Worm (Caenorhabditis elegans) whole organism, young adult: Measurements from ENCODE around the gene lpr-4.

ENCODE experiments used
- B0019.2 ChIP-seq: fragments of 200-800 bp; sonication (Bioruptor generic); conservative IDR thresholded peaks from 2 replicates; pipeline ENCODE4 v1.3.6; 2022; ENCODE audit warnings: missing genetic modification reagents, missing genetic modification characterization, missing compliant biosample characterization
- B0035.1 ChIP-seq: sonication (generic microtip); optimal IDR thresholded peaks from 2 replicates; lab custom pipeline; 2016; ENCODE audit warnings: missing genetic modification characterization, mild to moderate bottlenecking, missing compliant biosample characterization, missing genotype, missing genetic modification reagents
- C17E4.6 ChIP-seq: fragments of 200-800 bp; sonication (Bioruptor generic); IDR thresholded peaks from 2 replicates; pipeline ENCODE4 v1.3.6; 2022; ENCODE audit warnings: missing genetic modification reagents, missing genetic modification characterization, missing compliant biosample characterization
- F10E7.11 ChIP-seq: sonication (generic microtip); optimal IDR thresholded peaks from 2 replicates; lab custom pipeline; 2017; ENCODE audit warnings: mild to moderate bottlenecking, missing genetic modification characterization, moderate library complexity, missing compliant biosample characterization
- F23B12.7 ChIP-seq: sonication (generic microtip); optimal IDR thresholded peaks from 2 replicates; lab custom pipeline; 2017; ENCODE audit warnings: missing genetic modification characterization, mild to moderate bottlenecking, missing compliant biosample characterization, antibody characterized with exemption, moderate library complexity; ENCODE audit not compliant: insufficient read depth
- F33H1.4 ChIP-seq: fragments of 200-800 bp; sonication (Bioruptor generic); IDR thresholded peaks from 2 replicates; pipeline ENCODE4 v1.3.6; 2022; ENCODE audit warnings: missing genetic modification reagents, missing genetic modification characterization, missing compliant biosample characterization
- F37B4.10 ChIP-seq: fragments of 200-800 bp; sonication (Bioruptor generic); IDR thresholded peaks from 2 replicates; pipeline ENCODE4 v1.3.6; 2022; ENCODE audit warnings: missing genetic modification characterization, missing compliant biosample characterization
- K11D2.4 ChIP-seq: fragments of 200-800 bp; sonication (Bioruptor generic); IDR thresholded peaks from 2 replicates; pipeline ENCODE4 v1.3.6; 2022; ENCODE audit warnings: missing genetic modification reagents, missing genetic modification characterization, missing compliant biosample characterization
- Y53F4B.3 ChIP-seq: fragments of 200-800 bp; sonication (Bioruptor generic); IDR thresholded peaks from 2 replicates; pipeline ENCODE4 v1.3.6; 2022; ENCODE audit warnings: missing genetic modification reagents, missing genetic modification characterization, missing compliant biosample characterization
- Y67H2A.10 ChIP-seq: fragments of 200-800 bp; sonication (Bioruptor generic); conservative IDR thresholded peaks from 2 replicates; pipeline ENCODE4 v1.3.6; 2022; ENCODE audit warnings: missing genetic modification reagents, missing genetic modification characterization, missing compliant biosample characterization
- Y79H2A.3 ChIP-seq: fragments of 200-800 bp; sonication (Bioruptor generic); conservative IDR thresholded peaks from 2 replicates; pipeline ENCODE4 v1.3.6; 2022; ENCODE audit warnings: missing genetic modification reagents, missing genetic modification characterization, missing compliant biosample characterization
- Y95B8A.8 ChIP-seq: fragments of 200-800 bp; sonication (Bioruptor generic); IDR thresholded peaks from 2 replicates; pipeline ENCODE4 v1.3.6; 2022; ENCODE audit warnings: missing genetic modification reagents, missing genetic modification characterization, missing compliant biosample characterization
- ama-1 ChIP-seq, 3 experiments: fragments of 150-350 bp in 1 of 3; sonication (generic microtip) in 2 of 3; optimal IDR thresholded peaks; 2 replicates each; lab custom pipeline; 2014 to 2018; ENCODE audit warnings: missing biosample characterization in 2 of 3, missing genetic modification characterization in 2 of 3, missing genetic modification reagents in 2 of 3
- atf-7 ChIP-seq: sonication (generic microtip); optimal IDR thresholded peaks from 2 replicates; lab custom pipeline; 2017; ENCODE audit warnings: mild to moderate bottlenecking, missing genetic modification characterization, missing compliant biosample characterization
- bed-2 ChIP-seq: fragments of 200-800 bp; sonication (Bioruptor generic); IDR thresholded peaks from 2 replicates; pipeline ENCODE4 v1.3.6; 2022; ENCODE audit warnings: missing genetic modification reagents, missing genetic modification characterization, missing compliant biosample characterization
- ccch-3 ChIP-seq: fragments of 200-800 bp; sonication (Bioruptor generic); optimal IDR thresholded peaks from 2 replicates; lab custom pipeline; 2018; ENCODE audit warnings: mild to moderate bottlenecking, missing genetic modification characterization, missing compliant biosample characterization
- ceh-58 ChIP-seq: fragments of 200-800 bp; sonication (Bioruptor generic); IDR thresholded peaks from 2 replicates; pipeline ENCODE4 v1.3.6; 2022; ENCODE audit warnings: missing genetic modification characterization, missing compliant biosample characterization
- dpff-1 ChIP-seq: sonication (generic microtip); optimal IDR thresholded peaks from 2 replicates; lab custom pipeline; 2017; ENCODE audit warnings: mild to moderate bottlenecking, missing genetic modification characterization, missing compliant biosample characterization
- egl-44 ChIP-seq: fragments of 200-800 bp; sonication (Bioruptor generic); IDR thresholded peaks from 2 replicates; pipeline ENCODE4 v1.3.6; 2022; ENCODE audit warnings: missing genetic modification reagents, missing genetic modification characterization, missing compliant biosample characterization
- egrh-3 ChIP-seq: fragments of 200-800 bp; sonication (Bioruptor generic); IDR thresholded peaks from 2 replicates; pipeline ENCODE4 v1.3.6; 2022; ENCODE audit warnings: missing genetic modification reagents, missing genetic modification characterization, missing compliant biosample characterization
- ekl-4 ChIP-seq: fragments of 200-800 bp; sonication (Bioruptor generic); IDR thresholded peaks from 2 replicates; pipeline ENCODE4 v1.3.6; 2022; ENCODE audit warnings: missing genetic modification reagents, missing genetic modification characterization, missing compliant biosample characterization
- ets-4 ChIP-seq: fragments of 200-800 bp; sonication (Bioruptor generic); optimal IDR thresholded peaks from 2 replicates; lab custom pipeline; 2018; ENCODE audit warnings: mild to moderate bottlenecking, missing genetic modification characterization, missing compliant biosample characterization
- fkh-3 ChIP-seq: sonication (generic microtip); optimal IDR thresholded peaks from 2 replicates; lab custom pipeline; 2016; ENCODE audit warnings: mild to moderate bottlenecking, missing genetic modification characterization, missing compliant biosample characterization
- him-1 ChIP-seq: sonication (generic microtip); optimal IDR thresholded peaks from 2 replicates; lab custom pipeline; 2016; ENCODE audit warnings: missing genotype, missing genetic modification reagents, missing genetic modification characterization, missing compliant biosample characterization
- hlh-12 ChIP-seq: sonication (generic microtip); optimal IDR thresholded peaks from 2 replicates; lab custom pipeline; 2016; ENCODE audit warnings: missing genetic modification characterization, missing compliant biosample characterization
- hmg-1.2 ChIP-seq: fragments of 200-800 bp; sonication (Bioruptor generic); IDR thresholded peaks from 2 replicates; pipeline ENCODE4 v1.3.6; 2022; ENCODE audit warnings: missing genetic modification reagents, missing genetic modification characterization, missing compliant biosample characterization
- hrde-1 ChIP-seq: sonication (generic microtip); optimal IDR thresholded peaks from 2 replicates; lab custom pipeline; 2016; ENCODE audit warnings: missing genetic modification characterization, mild to moderate bottlenecking, missing compliant biosample characterization, moderate library complexity, missing genotype, missing genetic modification reagents, borderline replicate concordance
- let-607 ChIP-seq, 2 experiments: fragments of 200-800 bp in 1 of 2; sonication (Bioruptor generic) in 1 of 2; sonication (generic microtip) in 1 of 2; optimal IDR thresholded peaks; 2 replicates each; lab custom pipeline; 2016 to 2018; ENCODE audit warnings: mild to moderate bottlenecking in 2 of 2, missing compliant biosample characterization in 2 of 2, missing genetic modification characterization in 2 of 2, moderate library complexity in 2 of 2, missing genotype in 1 of 2
- lsy-27 ChIP-seq: sonication (generic microtip); optimal IDR thresholded peaks from 2 replicates; lab custom pipeline; 2017; ENCODE audit warnings: missing genetic modification characterization, mild to moderate bottlenecking, missing compliant biosample characterization, antibody characterized with exemption, missing genotype, borderline replicate concordance; ENCODE audit not compliant: insufficient read depth
- madf-10 ChIP-seq: sonication (generic microtip); optimal IDR thresholded peaks from 2 replicates; lab custom pipeline; 2016; ENCODE audit warnings: mild to moderate bottlenecking, missing genetic modification characterization, missing compliant biosample characterization
- madf-3 ChIP-seq: fragments of 200-800 bp; sonication (Bioruptor generic); IDR thresholded peaks from 2 replicates; pipeline ENCODE4 v1.3.6; 2022; ENCODE audit warnings: missing genetic modification reagents, missing genetic modification characterization, missing compliant biosample characterization
- madf-6 ChIP-seq: fragments of 200-800 bp; sonication (Bioruptor generic); IDR thresholded peaks from 2 replicates; pipeline ENCODE4 v1.3.6; 2022; ENCODE audit warnings: missing genetic modification reagents, missing genetic modification characterization, missing compliant biosample characterization
- madf-8 ChIP-seq: fragments of 200-800 bp; sonication (Bioruptor generic); conservative IDR thresholded peaks from 2 replicates; pipeline ENCODE4 v1.3.6; 2022; ENCODE audit warnings: missing genetic modification reagents, missing genetic modification characterization, missing compliant biosample characterization
- mel-28 ChIP-seq: sonication (generic microtip); optimal IDR thresholded peaks from 2 replicates; lab custom pipeline; 2016; ENCODE audit warnings: borderline replicate concordance, mild to moderate bottlenecking, missing genetic modification characterization, missing compliant biosample characterization
- pha-4 ChIP-seq: fragments of 150-350 bp; sonication (generic microtip); optimal IDR thresholded peaks from 2 replicates; lab custom pipeline; 2014; ENCODE audit warnings: missing biosample characterization, missing genetic modification reagents, missing genetic modification characterization
- snpc-1.3 ChIP-seq: sonication (generic microtip); optimal IDR thresholded peaks from 2 replicates; lab custom pipeline; 2017; ENCODE audit warnings: missing genetic modification characterization, mild to moderate bottlenecking, missing compliant biosample characterization, antibody characterized with exemption, moderate library complexity, missing genotype, missing genetic modification reagents; ENCODE audit not compliant: insufficient read depth
- snpc-3.4 ChIP-seq: sonication (generic microtip); optimal IDR thresholded peaks from 2 replicates; lab custom pipeline; 2017; ENCODE audit warnings: missing genetic modification characterization, mild to moderate bottlenecking, missing compliant biosample characterization, antibody characterized with exemption, moderate library complexity, missing genotype, missing genetic modification reagents
- tlf-1 ChIP-seq: fragments of 200-800 bp; sonication (Bioruptor generic); optimal IDR thresholded peaks from 2 replicates; lab custom pipeline; 2018; ENCODE audit warnings: mild to moderate bottlenecking, missing genetic modification characterization, missing compliant biosample characterization
- unc-130 ChIP-seq: sonication (generic microtip); optimal IDR thresholded peaks from 2 replicates; lab custom pipeline; 2016; ENCODE audit warnings: missing genetic modification reagents, missing genetic modification characterization, missing compliant biosample characterization
- unc-62 ChIP-seq: fragments of 150-350 bp; optimal IDR thresholded peaks from 2 replicates; lab custom pipeline; 2014; ENCODE audit warnings: missing biosample characterization, missing genetic modification reagents, missing genetic modification characterization
- ztf-22 ChIP-seq: fragments of 200-800 bp; sonication (Bioruptor generic); optimal IDR thresholded peaks from 2 replicates; lab custom pipeline; 2018; ENCODE audit warnings: mild to moderate bottlenecking, missing genetic modification characterization, moderate library complexity, missing compliant biosample characterization
- ztf-26 ChIP-seq: sonication (generic microtip); optimal IDR thresholded peaks from 2 replicates; lab custom pipeline; 2017; ENCODE audit warnings: missing genetic modification characterization, missing compliant biosample characterization
- ztf-28 ChIP-seq: fragments of 200-800 bp; sonication (Bioruptor generic); IDR thresholded peaks from 2 replicates; pipeline ENCODE4 v1.3.6; 2022; ENCODE audit warnings: missing genetic modification reagents, missing genetic modification characterization, missing compliant biosample characterization

Gene lpr-4

DNA sequence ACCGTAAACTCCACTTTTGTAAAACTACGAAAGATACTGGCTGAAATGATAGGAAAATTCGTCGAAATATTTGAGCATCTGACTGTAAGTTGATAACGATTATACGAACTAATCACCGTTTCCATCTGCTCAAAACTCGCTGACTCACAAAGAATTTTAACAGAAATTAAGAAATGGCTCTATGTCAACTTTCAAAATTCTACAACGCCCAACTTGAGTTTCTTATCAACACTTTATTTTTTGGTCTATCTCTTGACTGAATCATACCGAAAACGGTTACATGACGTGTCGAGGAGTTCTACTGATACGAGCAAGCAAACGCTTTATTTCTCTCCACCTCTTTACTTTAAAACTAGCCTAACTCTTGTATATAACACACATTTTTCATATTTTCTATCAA is 17.7 kb upstream of the lpr-4 start, which contains the start of gene clc-1 (continued):
- TF ChIP-seq ztf-26 (tag; lab: Kevin White, UChicago) (no peak), let-607 (tag; optimal IDR thresholded peaks at IDR 0.05; lab: Kevin White, UChicago) (peak in 1 of 2 experiments; percentile 51), dpff-1 (tag; lab: Kevin White, UChicago) (no peak), egrh-3 (GFP tag; lab: Robert Waterston, UW) (no peak), ztf-22 (GFP tag; lab: Kevin White, UChicago) (no peak), ceh-58 (no peak), Y53F4B.3 (GFP tag; lab: Robert Waterston, UW) (no peak), Y67H2A.10 (no peak), madf-3 (GFP tag; lab: Robert Waterston, UW) (no peak), B0035.1 (tag; lab: Kevin White, UChicago) (no peak), ztf-28 (GFP tag; lab: Robert Waterston, UW) (no peak), ets-4 (peak; percentile 22), F37B4.10 (GFP tag; lab: Robert Waterston, UW) (no peak), pha-4 (tag; lab: Kevin White, UChicago) (peak; percentile 64), fkh-3 (tag; lab: Kevin White, UChicago) (no peak), K11D2.4 (GFP tag; lab: Robert Waterston, UW) (no peak), atf-7 (tag; lab: Kevin White, UChicago) (peak; percentile 72), snpc-3.4 (tag; lab: Kevin White, UChicago) (no peak), bed-2 (GFP tag; lab: Robert Waterston, UW) (no peak), lsy-27 (tag; lab: Kevin White, UChicago) (no peak), madf-6 (GFP tag; lab: Robert Waterston, UW) (no peak), tlf-1 (GFP tag; lab: Kevin White, UChicago) (no peak), ekl-4 (GFP tag; lab: Robert Waterston, UW) (no peak), ccch-3 (no peak)
- TF ChIP-seq, all 124 proteins: peak for 6

DNA sequence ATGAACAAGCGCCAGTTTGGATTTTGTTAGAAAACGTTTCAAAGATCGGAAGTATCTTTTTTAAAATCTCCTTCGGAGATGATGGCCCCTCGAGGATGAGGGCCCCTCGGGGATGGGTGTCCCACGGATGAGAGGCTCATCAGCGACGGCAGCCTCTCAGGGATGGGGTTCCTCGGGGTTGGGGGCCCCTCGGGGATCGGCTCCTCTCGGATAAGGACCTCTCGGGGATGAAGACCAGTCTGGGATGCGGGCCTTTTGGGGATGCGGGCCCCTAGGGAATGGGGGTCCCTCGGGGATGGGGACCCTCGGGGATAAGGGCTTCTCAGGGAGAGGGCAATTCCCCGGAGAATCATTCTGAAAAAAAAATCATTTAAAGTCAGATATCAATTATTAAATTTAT is 14.6 kb upstream of the lpr-4 start:
- peak; percentile 94 for TF ChIP-seq egrh-3 (GFP tag; lab: Robert Waterston, UW)
- no peak for TF ChIP-seq madf-6 (GFP tag; lab: Robert Waterston, UW)
- peak; percentile 50; the same call in 1 of the 2 replicates for TF ChIP-seq ekl-4 (GFP tag; lab: Robert Waterston, UW)

DNA sequence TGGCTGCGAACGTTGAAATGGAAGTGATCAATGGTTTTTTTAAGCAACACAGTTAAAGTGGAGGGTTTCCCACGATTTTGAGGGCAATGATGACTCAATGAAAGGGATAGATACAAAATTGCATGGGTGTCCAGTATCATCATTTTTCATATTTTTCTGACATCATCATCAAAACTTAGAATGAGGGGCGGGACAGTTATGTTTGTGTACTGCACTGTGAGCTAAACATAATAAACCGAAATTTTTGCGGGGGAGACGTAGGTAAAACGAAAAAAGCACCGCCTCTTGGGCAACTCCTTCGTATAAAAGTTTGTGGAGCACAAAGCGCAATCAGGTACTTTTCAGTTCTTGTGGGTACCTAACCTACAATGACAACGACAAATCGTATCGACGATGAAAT is 11.3 kb upstream of the lpr-4 start, which contains the start of gene C09F12.2:
TSS of gene C09F12.2 (plus strand) at position 301 of the 400 bp plus-strand sequence.
- TF ChIP-seq F23B12.7 (tag; lab: Kevin White, UChicago) (no peak), bed-2 (GFP tag; lab: Robert Waterston, UW) (no peak), B0035.1 (tag; lab: Kevin White, UChicago) (no peak), unc-130 (GFP tag; lab: Kevin White, UChicago) (no peak), lsy-27 (tag; lab: Kevin White, UChicago) (no peak), unc-62 (no peak), him-1 (tag; lab: Kevin White, UChicago) (no peak), Y79H2A.3 (GFP tag; lab: Robert Waterston, UW) (no peak)
- TF ChIP-seq, all 124 proteins: peak for 0

DNA sequence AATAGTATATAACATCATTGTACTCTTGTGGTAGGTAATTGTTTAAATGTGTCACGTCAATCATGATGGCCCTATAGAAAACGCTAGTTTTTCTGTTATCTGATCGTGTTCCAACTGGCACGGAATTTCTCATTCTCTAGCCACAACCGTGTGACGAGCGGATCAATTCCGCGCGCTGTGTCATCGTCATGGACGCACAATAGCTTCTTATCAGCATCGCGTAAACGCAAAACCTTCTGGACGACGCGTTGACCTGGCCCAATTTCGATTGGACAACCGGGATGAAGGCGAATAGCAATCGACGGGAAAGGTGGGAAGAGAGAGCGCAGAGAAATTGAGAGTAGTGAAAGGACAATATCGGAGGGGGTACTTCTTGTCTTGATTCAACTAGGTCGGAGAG is 7.9 kb upstream of the lpr-4 start, which contains the start of gene lpr-3:
TSS of gene lpr-3 (plus strand) at position 374 of the 400 bp plus-strand sequence.
- TF ChIP-seq B0019.2 (GFP tag; lab: Robert Waterston, UW) (no peak), snpc-1.3 (tag; lab: Kevin White, UChicago) (no peak), mel-28 (tag; lab: Kevin White, UChicago) (no peak), madf-10 (tag; lab: Kevin White, UChicago) (no peak), ama-1 (optimal IDR thresholded peaks at IDR 0.05; lab: Kevin White, UChicago) (no peak), ama-1 (GFP tag; optimal IDR thresholded peaks at IDR 0.05; lab: Kevin White, UChicago) (no peak), F10E7.11 (no peak), C17E4.6 (GFP tag; lab: Robert Waterston, UW) (no peak), hlh-12 (tag; lab: Kevin White, UChicago) (no peak), hrde-1 (tag; lab: Kevin White, UChicago) (no peak), Y95B8A.8 (no peak), hmg-1.2 (GFP tag; lab: Robert Waterston, UW) (no peak), egl-44 (GFP tag; lab: Robert Waterston, UW) (no peak), madf-8 (GFP tag; lab: Robert Waterston, UW) (no peak), F33H1.4 (GFP tag; lab: Robert Waterston, UW) (no peak)
